Fruit fly (Drosophila melanogaster): ENCODE results near the gene daed.

The daed gene

dm6 chr2L:2236722-2237121 is 20.6 kb upstream of the daed start, which contains the start of gene Sec24CD (continued):
- no peak for TF ChIP-seq CG10209 (GFP tag; optimal IDR thresholded peaks at IDR 0.05)
- TF ChIP-seq CG1647 (GFP tag; optimal IDR thresholded peaks at IDR 0.05), result no peak
- no peak for TF ChIP-seq CHES-1-like (GFP tag; optimal IDR thresholded peaks at IDR 0.05)
- TF ChIP-seq zfh2 (GFP tag; optimal IDR thresholded peaks at IDR 0.05), result no peak
- TF ChIP-seq Doc3 (GFP tag; IDR thresholded peaks at IDR 0.05; ENCODE audit: partially characterized antibody), result peak; percentile 87
- no peak for TF ChIP-seq Lim3 (GFP tag; IDR thresholded peaks at IDR 0.05)
- TF ChIP-seq YL-1 (GFP tag; optimal IDR thresholded peaks at IDR 0.05), result peak; percentile 91
- TF ChIP-seq repo (GFP tag; optimal IDR thresholded peaks at IDR 0.05), result no peak
- no peak for TF ChIP-seq dm (GFP tag; optimal IDR thresholded peaks at IDR 0.05)
- peak; percentile 39 for TF ChIP-seq CG17912 (GFP tag; optimal IDR thresholded peaks at IDR 0.05)
- TF ChIP-seq sr (GFP tag; IDR thresholded peaks at IDR 0.05), result no peak
- TF ChIP-seq CG6654 (GFP tag; optimal IDR thresholded peaks at IDR 0.05), result no peak
- TF ChIP-seq sc (optimal IDR thresholded peaks at IDR 0.05), result no peak
- TF ChIP-seq sc (GFP tag; optimal IDR thresholded peaks at IDR 0.05), result no peak
- no peak for TF ChIP-seq ems (GFP tag; optimal IDR thresholded peaks at IDR 0.05)
- TF ChIP-seq CG12942 (GFP tag; optimal IDR thresholded peaks at IDR 0.05), result no peak
- no peak for TF ChIP-seq C15 (GFP tag; IDR thresholded peaks at IDR 0.05)
- TF ChIP-seq CG17328 (GFP tag; IDR thresholded peaks at IDR 0.05), result no peak
- TF ChIP-seq Elba2 (GFP tag; optimal IDR thresholded peaks at IDR 0.05), result no peak
- no peak for TF ChIP-seq CG17385 (GFP tag; optimal IDR thresholded peaks at IDR 0.05)
- no peak for TF ChIP-seq HLH3B (GFP tag; IDR thresholded peaks at IDR 0.05)
- no peak for TF ChIP-seq hth (optimal IDR thresholded peaks at IDR 0.05)
- TF ChIP-seq CG1792 (GFP tag; optimal IDR thresholded peaks at IDR 0.05), result no peak
- TF ChIP-seq Oli (tag; optimal IDR thresholded peaks at IDR 0.05), result no peak
- TF ChIP-seq sens-2 (GFP tag; IDR thresholded peaks at IDR 0.05), result no peak
- no peak for TF ChIP-seq CG1832 (GFP tag; optimal IDR thresholded peaks at IDR 0.05)
- peak; percentile 68 for TF ChIP-seq CG2116 (GFP tag; optimal IDR thresholded peaks at IDR 0.05)
- no peak for TF ChIP-seq Dad (GFP tag; optimal IDR thresholded peaks at IDR 0.05)
- TF ChIP-seq da (GFP tag; optimal IDR thresholded peaks at IDR 0.05), result no peak
- no peak for TF ChIP-seq cas (GFP tag; IDR thresholded peaks at IDR 0.05)
- no peak for TF ChIP-seq CG34422 (GFP tag; IDR thresholded peaks at IDR 0.05)
- TF ChIP-seq Sry-δ (GFP tag; optimal IDR thresholded peaks at IDR 0.05), result peak; percentile 74
- no peak for TF ChIP-seq chn (GFP tag; optimal IDR thresholded peaks at IDR 0.05)
- TF ChIP-seq CG12071 (GFP tag; optimal IDR thresholded peaks at IDR 0.05), result no peak
- no peak for TF ChIP-seq nau (GFP tag; optimal IDR thresholded peaks at IDR 0.05)
- no peak for TF ChIP-seq NfI (GFP tag; optimal IDR thresholded peaks at IDR 0.05)
- TF ChIP-seq CG13123 (GFP tag; optimal IDR thresholded peaks at IDR 0.05), result no peak
- TF ChIP-seq sd (tag; optimal IDR thresholded peaks at IDR 0.05), result no peak
- TF ChIP-seq Asciz (GFP tag; optimal IDR thresholded peaks at IDR 0.05), result no peak
- no peak for TF ChIP-seq CG2889 (GFP tag; IDR thresholded peaks at IDR 0.05)
- TF ChIP-seq crp (GFP tag; optimal IDR thresholded peaks at IDR 0.05), result peak; percentile 20 to 88
- no peak for TF ChIP-seq Ptx1 (GFP tag; IDR thresholded peaks at IDR 0.05)
- TF ChIP-seq CG13296 (GFP tag; optimal IDR thresholded peaks at IDR 0.05), result no peak
- no peak for TF ChIP-seq CG2712 (tag; optimal IDR thresholded peaks at IDR 0.05)
- no peak for TF ChIP-seq gcm2 (GFP tag; optimal IDR thresholded peaks at IDR 0.05)
- no peak for TF ChIP-seq Hr51 (GFP tag; optimal IDR thresholded peaks at IDR 0.05)
- no peak for TF ChIP-seq CG12219 (GFP tag; optimal IDR thresholded peaks at IDR 0.05)
- no peak for TF ChIP-seq cato (GFP tag; optimal IDR thresholded peaks at IDR 0.05; ENCODE audit: borderline replicate concordance)
- TF ChIP-seq Hmr (GFP tag; optimal IDR thresholded peaks at IDR 0.05), result no peak
- peak; percentile 91 for TF ChIP-seq CG14860 (GFP tag; IDR thresholded peaks at IDR 0.05; ENCODE audit: partially characterized antibody)
- TF ChIP-seq crol (GFP tag; IDR thresholded peaks at IDR 0.05), result no peak
- TF ChIP-seq bbx (GFP tag; IDR thresholded peaks at IDR 0.05; ENCODE audit: partially characterized antibody), result peak; percentile 98
